Worm (Caenorhabditis elegans) whole organism, midembryonic: ENCODE data around the gene Y50E8A.11.
A peak's percentile ranks its signal among the peaks of the same experiment; 100 is the strongest.
"Not testable (repeated sequence)": the region's sequence is repeated elsewhere in the genome, so short reads cannot be mapped to it uniquely, and the experiment has no call there.

Source experiments
- T22C8.4 ChIP-seq: fragments of 200-800 bp; sonication (Bioruptor generic); IDR thresholded peaks from 2 replicates; pipeline ENCODE4 v1.3.6; 2022; ENCODE audit warnings: missing genetic modification characterization, missing compliant biosample characterization
- cog-1 ChIP-seq: sonication (generic microtip); optimal IDR thresholded peaks from 2 replicates; lab custom pipeline; 2016; ENCODE audit warnings: missing genetic modification characterization, missing compliant biosample characterization
- flt-1 ChIP-seq: fragments of 200-800 bp; sonication (Bioruptor generic); IDR thresholded peaks from 2 replicates; pipeline ENCODE4 v1.3.6; 2022; ENCODE audit warnings: missing genetic modification characterization, missing compliant biosample characterization
- klf-2 ChIP-seq: fragments of 200-800 bp; sonication (Bioruptor generic); conservative IDR thresholded peaks from 2 replicates; pipeline ENCODE4 v1.3.6; 2022; ENCODE audit warnings: missing genetic modification reagents, missing genetic modification characterization, missing compliant biosample characterization
- med-1 ChIP-seq: sonication (generic microtip); optimal IDR thresholded peaks from 2 replicates; lab custom pipeline; 2017; ENCODE audit warnings: missing genetic modification characterization, mild to moderate bottlenecking, missing compliant biosample characterization, antibody characterized with exemption, missing genetic modification reagents; ENCODE audit not compliant: insufficient read depth
- ref-1 ChIP-seq: fragments of 200-800 bp; sonication (Bioruptor generic); conservative IDR thresholded peaks from 2 replicates; pipeline ENCODE4 v1.3.6; 2022; ENCODE audit warnings: missing genetic modification reagents, missing genetic modification characterization, missing compliant biosample characterization
- tab-1 ChIP-seq: fragments of 200-800 bp; sonication (Bioruptor generic); IDR thresholded peaks from 2 replicates; pipeline ENCODE4 v1.3.6; 2022; ENCODE audit warnings: missing genetic modification characterization, missing compliant biosample characterization
- ztf-23 ChIP-seq: fragments of 200-800 bp; sonication (Bioruptor generic); IDR thresholded peaks from 2 replicates; pipeline ENCODE4 v1.3.6; 2022; ENCODE audit warnings: missing genetic modification reagents, missing genetic modification characterization, missing compliant biosample characterization
- ztf-29 ChIP-seq: fragments of 200-800 bp; sonication (Bioruptor generic); IDR thresholded peaks from 2 replicates; pipeline ENCODE4 v1.3.6; 2022; ENCODE audit warnings: missing genetic modification reagents, missing genetic modification characterization, missing compliant biosample characterization

Y50E8A.11 gene

ce11 chrV:14781130-14781529 is at the start of gene Y50E8A.11:
Gene Y50E8A.11, plus strand, starts transcription at chrV:14781430.
- no peak for TF ChIP-seq med-1 (GFP tag; lab: Kevin White, UChicago)
- no peak for TF ChIP-seq T22C8.4 (GFP tag; lab: Robert Waterston, UW)
- TF ChIP-seq tab-1 = no peak
- TF ChIP-seq flt-1 (GFP tag; lab: Robert Waterston, UW) = no peak
- TF ChIP-seq ref-1 (GFP tag; lab: Robert Waterston, UW) = no peak
- no peak for TF ChIP-seq cog-1 (tag; lab: Kevin White, UChicago)
- no peak for TF ChIP-seq ztf-29 (GFP tag; lab: Robert Waterston, UW)
- no peak for TF ChIP-seq klf-2
- no peak for TF ChIP-seq ztf-23

ce11 chrV:14734187-14734765 is 47.0 kb upstream of the Y50E8A.11 start, which contains the start of gene unc-61:
Gene unc-61, minus strand, starts transcription at chrV:14734237.
- no peak for TF ChIP-seq klf-2
- TF ChIP-seq ztf-29 (GFP tag; lab: Robert Waterston, UW) = no peak
- no peak for TF ChIP-seq tab-1
- TF ChIP-seq T22C8.4 (GFP tag; lab: Robert Waterston, UW) = no peak
- TF ChIP-seq med-1 (GFP tag; lab: Kevin White, UChicago) = no peak
- no peak for TF ChIP-seq flt-1 (GFP tag; lab: Robert Waterston, UW)
- TF ChIP-seq ztf-23 = no peak
- TF ChIP-seq cog-1 (tag; lab: Kevin White, UChicago) = no peak

- no peak for TF ChIP-seq flt-1 (GFP tag; lab: Robert Waterston, UW)
- no peak for TF ChIP-seq tab-1
- TF ChIP-seq cog-1 (tag; lab: Kevin White, UChicago) = no peak
- no peak for TF ChIP-seq T22C8.4 (GFP tag; lab: Robert Waterston, UW)
- TF ChIP-seq ztf-23 = no peak
- no peak for TF ChIP-seq med-1 (GFP tag; lab: Kevin White, UChicago)
- TF ChIP-seq klf-2 = no peak
- TF ChIP-seq ref-1 (GFP tag; lab: Robert Waterston, UW) = no peak
- TF ChIP-seq ztf-29 (GFP tag; lab: Robert Waterston, UW) = no peak
Measured at ce11 chrV:14736851-14737250, 44.4 kb upstream of the Y50E8A.11 start, which contains the start of gene Y50E8A.5. Gene Y50E8A.5, minus strand, starts transcription at chrV:14736951.

ce11 chrV:14741233-14741632 is 40.0 kb upstream of the Y50E8A.11 start, which contains the start of gene Y50E8A.6:
Gene Y50E8A.6, minus strand, starts transcription at chrV:14741333.
- no peak for TF ChIP-seq klf-2
- no peak for TF ChIP-seq ztf-23
- no peak for TF ChIP-seq flt-1 (GFP tag; lab: Robert Waterston, UW)

ce11 chrV:14744824-14745223 is 36.4 kb upstream of the Y50E8A.11 start:
- no peak for TF ChIP-seq T22C8.4 (GFP tag; lab: Robert Waterston, UW)
- 0 out of 2 replicates have a peak, but pooled peaks have one; percentile 11 for TF ChIP-seq klf-2
- TF ChIP-seq tab-1 = peak; percentile 67; the same call in 1 of the 2 replicates
- no peak for TF ChIP-seq ztf-23

- TF ChIP-seq flt-1 (GFP tag; lab: Robert Waterston, UW) (no peak), med-1 (GFP tag; lab: Kevin White, UChicago) (no peak), ztf-29 (GFP tag; lab: Robert Waterston, UW) (no peak), cog-1 (tag; lab: Kevin White, UChicago) (no peak)
Measured at ce11 chrV:14746975-14747374, 34.3 kb upstream of the Y50E8A.11 start.

ce11 chrV:14748608-14749137 is 32.6 kb upstream of the Y50E8A.11 start, which contains the start of the genes lipl-8 and Y50E8A.22:
Gene lipl-8, minus strand, starts transcription at chrV:14748708.
Gene Y50E8A.22, minus strand, starts transcription at chrV:14749087.
- TF ChIP-seq flt-1 (GFP tag; lab: Robert Waterston, UW) = no peak
- TF ChIP-seq med-1 (GFP tag; lab: Kevin White, UChicago) = no peak
- TF ChIP-seq klf-2 = no peak
- TF ChIP-seq T22C8.4 (GFP tag; lab: Robert Waterston, UW) = no peak
- TF ChIP-seq ztf-23 = no peak
- no peak for TF ChIP-seq ref-1 (GFP tag; lab: Robert Waterston, UW)
- no peak for TF ChIP-seq cog-1 (tag; lab: Kevin White, UChicago)
- TF ChIP-seq tab-1 = no peak
- no peak for TF ChIP-seq ztf-29 (GFP tag; lab: Robert Waterston, UW)

ce11 chrV:14750357-14750756 is 30.9 kb upstream of the Y50E8A.11 start, which contains the start of gene nspa-10:
Gene nspa-10, minus strand, starts transcription at chrV:14750457.
- TF ChIP-seq T22C8.4 (GFP tag; lab: Robert Waterston, UW); ztf-29 (GFP tag; lab: Robert Waterston, UW); cog-1 (tag; lab: Kevin White, UChicago): not testable (repeated sequence)

- TF ChIP-seq flt-1 (GFP tag; lab: Robert Waterston, UW) (no peak), ztf-23 (no peak), tab-1 (no peak), ztf-29 (GFP tag; lab: Robert Waterston, UW) (no peak), cog-1 (tag; lab: Kevin White, UChicago) (no peak), T22C8.4 (GFP tag; lab: Robert Waterston, UW) (no peak), med-1 (GFP tag; lab: Kevin White, UChicago) (no peak), ref-1 (GFP tag; lab: Robert Waterston, UW) (no peak), klf-2 (no peak)
Measured at ce11 chrV:14762563-14762962, 18.7 kb upstream of the Y50E8A.11 start.

ce11 chrV:14763582-14763981 is 17.6 kb upstream of the Y50E8A.11 start:
- TF ChIP-seq cog-1 (tag; lab: Kevin White, UChicago) (no peak), klf-2 (no peak), med-1 (GFP tag; lab: Kevin White, UChicago) (no peak), T22C8.4 (GFP tag; lab: Robert Waterston, UW) (no peak), ztf-29 (GFP tag; lab: Robert Waterston, UW) (no peak), ztf-23 (no peak), tab-1 (no peak), ref-1 (GFP tag; lab: Robert Waterston, UW) (no peak), flt-1 (GFP tag; lab: Robert Waterston, UW) (no peak)
